Worm (Caenorhabditis elegans): Measurements from ENCODE around the gene F15H10.7.
A peak's percentile ranks its signal among the peaks of the same experiment; 100 is the strongest.

The F15H10.7 gene

ce11 chrV:10402804-10403203, 3.4 kb downstream of the F15H10.7 start, which contains the start of gene F15H10.8:
Gene F15H10.8 (minus strand): TSS chrV:10402904.
- no peak for TF ChIP-seq C38D4.7 (GFP tag; optimal IDR thresholded peaks at IDR 0.05)
- no peak for TF ChIP-seq ref-2 (tag; optimal IDR thresholded peaks at IDR 0.05)
- no peak for TF ChIP-seq ceh-9 (tag; optimal IDR thresholded peaks at IDR 0.05)
- TF ChIP-seq unc-42 (tag; optimal IDR thresholded peaks at IDR 0.05) = no peak
- no peak for TF ChIP-seq syd-9 (tag; optimal IDR thresholded peaks at IDR 0.05)
- no peak for TF ChIP-seq ahr-1 (tag; optimal IDR thresholded peaks at IDR 0.05)
- TF ChIP-seq unc-3 (GFP tag; conservative IDR thresholded peaks at IDR 0.05) = no peak
- no peak for TF ChIP-seq unc-3 (tag; optimal IDR thresholded peaks at IDR 0.05)
- TF ChIP-seq ceh-24 (tag; optimal IDR thresholded peaks at IDR 0.05) = no peak
- no peak for TF ChIP-seq fax-1 (tag; optimal IDR thresholded peaks at IDR 0.05)
- no peak for TF ChIP-seq F13H6.1 (tag; optimal IDR thresholded peaks at IDR 0.05)
- TF ChIP-seq pha-2 (tag; optimal IDR thresholded peaks at IDR 0.05) = no peak

- no peak for TF ChIP-seq ceh-48 (tag; optimal IDR thresholded peaks at IDR 0.05)
- peak; percentile 77 for TF ChIP-seq elt-2 (tag; optimal IDR thresholded peaks at IDR 0.05)
Observed at ce11 chrV:10399290-10399689, 6.9 kb downstream of the F15H10.7 start.

- no peak for TF ChIP-seq ceh-6 (GFP tag; optimal IDR thresholded peaks at IDR 0.05)
- no peak for TF ChIP-seq unc-42 (tag; optimal IDR thresholded peaks at IDR 0.05)
- no peak for TF ChIP-seq lim-6 (tag; optimal IDR thresholded peaks at IDR 0.05)
- TF ChIP-seq odd-2 (tag; optimal IDR thresholded peaks at IDR 0.05) = no peak
- TF ChIP-seq fkh-10 (GFP tag; optimal IDR thresholded peaks at IDR 0.05) = no peak
- TF ChIP-seq nfya-1 (tag; optimal IDR thresholded peaks at IDR 0.05) = no peak
- TF ChIP-seq C38D4.7 (GFP tag; optimal IDR thresholded peaks at IDR 0.05) = no peak
- no peak for TF ChIP-seq ceh-48 (tag; optimal IDR thresholded peaks at IDR 0.05)
Observed at ce11 chrV:10398431-10398830, 7.8 kb downstream of the F15H10.7 start, which contains the start of gene ugt-2. Gene ugt-2 (plus strand): TSS chrV:10398801.

DNA sequence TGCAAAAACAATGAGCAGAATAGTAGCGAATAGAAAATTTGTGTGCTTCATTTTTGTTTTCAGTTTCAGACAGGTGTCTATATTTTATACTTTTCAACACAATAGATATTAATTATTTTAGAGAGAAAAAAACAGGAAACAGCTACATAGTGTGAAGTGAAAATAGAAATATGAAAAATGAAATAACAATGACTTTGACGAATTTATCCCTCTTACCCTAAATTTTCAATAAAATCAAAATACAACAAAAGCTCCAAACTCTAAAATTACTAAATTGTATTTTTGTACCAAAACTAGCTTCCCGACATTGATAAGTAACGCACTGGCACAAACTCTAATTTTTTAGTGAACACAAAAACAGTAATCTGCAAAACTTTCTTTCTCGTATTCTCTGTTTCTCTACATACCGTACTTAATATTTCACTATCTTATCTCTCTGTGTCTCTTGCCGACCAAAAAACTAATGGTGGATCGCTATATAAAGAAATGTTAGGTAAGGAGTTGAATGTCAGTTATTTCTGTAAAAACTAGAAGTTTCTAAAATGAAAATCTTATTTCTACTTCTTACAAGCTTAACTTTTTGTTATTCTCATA, 10.9 kb downstream of the F15H10.7 start, which contains the start of the genes col-151 and ugt-1:
Gene col-151 (minus strand): TSS at position 51 of the 594 bp plus-strand sequence.
Gene ugt-1 (plus strand): TSS at position 491 of the 594 bp plus-strand sequence.
- TF ChIP-seq ztf-16 (tag; optimal IDR thresholded peaks at IDR 0.05) (no peak), gmeb-2 (tag; optimal IDR thresholded peaks at IDR 0.05) (no peak), dmd-4 (tag; optimal IDR thresholded peaks at IDR 0.05; ENCODE audit: borderline replicate concordance) (no peak)

DNA sequence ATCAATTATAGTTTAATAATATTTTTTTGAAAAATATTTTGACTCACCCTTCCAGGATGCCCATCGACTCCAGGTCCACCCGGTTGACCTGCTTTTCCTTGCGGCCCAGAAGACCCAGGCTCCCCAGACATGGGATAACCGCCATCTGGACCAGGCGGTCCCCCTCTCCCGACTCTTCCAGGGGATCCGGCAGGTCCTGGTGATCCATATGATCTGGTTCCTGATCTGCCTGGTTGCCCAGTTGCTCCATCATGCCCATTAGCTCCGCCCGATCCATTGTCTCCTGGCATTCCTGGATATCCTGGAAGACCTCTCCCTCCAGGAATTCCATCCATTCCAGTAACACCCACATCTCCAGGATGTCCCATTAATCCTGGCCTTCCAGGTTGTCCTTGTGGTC, 12.5 kb downstream of the F15H10.7 start:
- TF ChIP-seq ama-1 (optimal IDR thresholded peaks at IDR 0.05) (no peak), T23F11.4 (GFP tag; optimal IDR thresholded peaks at IDR 0.05) (no peak), fkh-6 (tag; optimal IDR thresholded peaks at IDR 0.05) (no peak), hlh-6 (tag; optimal IDR thresholded peaks at IDR 0.05) (no peak), nhr-232 (tag; optimal IDR thresholded peaks at IDR 0.05) (no peak), unc-42 (tag; optimal IDR thresholded peaks at IDR 0.05) (no peak), syd-9 (tag; optimal IDR thresholded peaks at IDR 0.05) (no peak), ceh-18 (tag; optimal IDR thresholded peaks at IDR 0.05) (no peak), ceh-48 (tag; optimal IDR thresholded peaks at IDR 0.05) (no peak), lin-11 (tag; optimal IDR thresholded peaks at IDR 0.05) (no peak), ref-2 (tag; optimal IDR thresholded peaks at IDR 0.05) (no peak), che-1 (tag; optimal IDR thresholded peaks at IDR 0.05) (no peak), hlh-15 (tag; optimal IDR thresholded peaks at IDR 0.05) (no peak)

- TF ChIP-seq hlh-15 (tag; optimal IDR thresholded peaks at IDR 0.05) = no peak
- no peak for TF ChIP-seq T23F11.4 (GFP tag; optimal IDR thresholded peaks at IDR 0.05)
- no peak for TF ChIP-seq F13H6.1 (tag; optimal IDR thresholded peaks at IDR 0.05)
- TF ChIP-seq ref-2 (tag; optimal IDR thresholded peaks at IDR 0.05) = no peak
- no peak for TF ChIP-seq sox-4 (tag; optimal IDR thresholded peaks at IDR 0.05)
- TF ChIP-seq fkh-6 (tag; optimal IDR thresholded peaks at IDR 0.05) = no peak
- TF ChIP-seq unc-42 (tag; optimal IDR thresholded peaks at IDR 0.05) = no peak
- no peak for TF ChIP-seq pat-9 (tag; optimal IDR thresholded peaks at IDR 0.05)
- TF ChIP-seq lin-11 (tag; optimal IDR thresholded peaks at IDR 0.05) = no peak
Observed at ce11 chrV:10388318-10388717, 17.9 kb downstream of the F15H10.7 start, which contains the start of gene AC3.5. Gene AC3.5 (plus strand): TSS chrV:10388527.
